Fruit fly (Drosophila melanogaster) whole organism, embryonic: ENCODE results near the gene dgt2.

Experiments used
- CG11093 ChIP-seq: fragments of 200-800 bp; sonication (Bioruptor generic); IDR thresholded peaks from 3 replicates; pipeline ENCODE4 v1.3.6; 2022; ENCODE audit warnings: missing biosample characterization, missing genetic modification characterization
- CG11723 ChIP-seq: fragments of 200-800 bp; sonication (Bioruptor generic); optimal IDR thresholded peaks from 2 replicates; lab custom pipeline; 2017; ENCODE audit warnings: missing biosample characterization, mild to moderate bottlenecking, missing genetic modification characterization
- CG12071 ChIP-seq: fragments of 200-800 bp; sonication (Bioruptor generic); optimal IDR thresholded peaks from 3 replicates; lab custom pipeline; 2018; ENCODE audit warnings: missing biosample characterization, mild to moderate bottlenecking, missing genetic modification characterization
- CG13287 ChIP-seq: fragments of 200-800 bp; sonication (Bioruptor generic); IDR thresholded peaks from 2 replicates; pipeline ENCODE4 v1.3.6; 2022; ENCODE audit warnings: missing biosample characterization, missing genetic modification characterization; ENCODE audit not compliant: partially characterized antibody
- CG15011 ChIP-seq: fragments of 200-800 bp; sonication (Bioruptor generic); optimal IDR thresholded peaks from 3 replicates; lab custom pipeline; 2018; ENCODE audit warnings: missing biosample characterization, mild to moderate bottlenecking, missing genetic modification characterization
- CG15601 ChIP-seq: fragments of 200-800 bp; sonication (Bioruptor generic); optimal IDR thresholded peaks from 3 replicates; lab custom pipeline; 2019; ENCODE audit warnings: missing biosample characterization, mild to moderate bottlenecking, missing genetic modification characterization, moderate library complexity
- CG17568 ChIP-seq: fragments of 200-800 bp; sonication (Bioruptor generic); optimal IDR thresholded peaks from 2 replicates; lab custom pipeline; 2018; ENCODE audit warnings: missing biosample characterization, mild to moderate bottlenecking, missing genetic modification characterization, moderate library complexity
- CG2202 ChIP-seq: fragments of 200-800 bp; sonication (Bioruptor generic); optimal IDR thresholded peaks from 2 replicates; lab custom pipeline; 2018; ENCODE audit warnings: missing biosample characterization, mild to moderate bottlenecking, missing genetic modification characterization
- CG30020 ChIP-seq: fragments of 200-800 bp; optimal IDR thresholded peaks from 2 replicates; lab custom pipeline; 2019; ENCODE audit warnings: missing biosample characterization, mild to moderate bottlenecking, missing genetic modification characterization, moderate library complexity
- CG33213 ChIP-seq: fragments of 200-800 bp; sonication (Bioruptor generic); optimal IDR thresholded peaks from 3 replicates; lab custom pipeline; 2016; ENCODE audit warnings: missing biosample characterization, missing genetic modification characterization
- CG4424 ChIP-seq: fragments of 200-800 bp; sonication (Bioruptor generic); optimal IDR thresholded peaks from 3 replicates; lab custom pipeline; 2016; ENCODE audit warnings: missing biosample characterization, missing genetic modification characterization
- CG4854 ChIP-seq: fragments of 200-800 bp; sonication (Bioruptor generic); optimal IDR thresholded peaks from 2 replicates; lab custom pipeline; 2016; ENCODE audit warnings: missing biosample characterization, missing genetic modification characterization, inconsistent platforms
- CG6254 ChIP-seq: fragments of 200-800 bp; sonication (Bioruptor generic); optimal IDR thresholded peaks from 3 replicates; lab custom pipeline; 2017; ENCODE audit warnings: mild to moderate bottlenecking, missing biosample characterization, missing genetic modification reagents, missing genetic modification characterization
- CG6272 ChIP-seq: fragments of 200-800 bp; sonication (Bioruptor generic); IDR thresholded peaks from 2 replicates; pipeline ENCODE4 v1.3.6; 2022; ENCODE audit warnings: missing biosample characterization, missing genetic modification characterization
- CG7357 ChIP-seq: fragments of 200-800 bp; sonication (Bioruptor generic); IDR thresholded peaks from 3 replicates; pipeline ENCODE4 v1.3.6; 2022; ENCODE audit warnings: missing biosample characterization, missing genetic modification characterization
- CG7372 ChIP-seq: fragments of 200-800 bp; sonication (Bioruptor generic); IDR thresholded peaks from 2 replicates; pipeline ENCODE4 v1.3.6; 2022; ENCODE audit warnings: missing biosample characterization, missing genetic modification characterization
- CG7556 ChIP-seq: fragments of 200-800 bp; sonication (Bioruptor generic); optimal IDR thresholded peaks from 2 replicates; lab custom pipeline; 2017; ENCODE audit warnings: missing biosample characterization, mild to moderate bottlenecking, missing genetic modification characterization
- CG7987 ChIP-seq: fragments of 200-800 bp; sonication (Bioruptor generic); optimal IDR thresholded peaks from 2 replicates; lab custom pipeline; 2018; ENCODE audit warnings: missing biosample characterization, mild to moderate bottlenecking, missing genetic modification characterization, moderate library complexity
- CG8290 ChIP-seq, 3 experiments: fragments of 200-800 bp; sonication (Bioruptor generic); optimal IDR thresholded peaks; 2 replicates each; lab custom pipeline; 2016 to 2019; ENCODE audit warnings: missing biosample characterization in 3 of 3, missing genetic modification characterization in 3 of 3, mild to moderate bottlenecking in 2 of 3, moderate library complexity in 1 of 3
- Deaf1 ChIP-seq: fragments of 200-800 bp; optimal IDR thresholded peaks from 3 replicates; lab custom pipeline; 2019; ENCODE audit warnings: missing biosample characterization, mild to moderate bottlenecking, missing genetic modification characterization, moderate library complexity
- Dfd ChIP-seq, 2 experiments: fragments of >200 bp; optimal IDR thresholded peaks; 2 replicates each; lab custom pipeline; 2017; ENCODE audit warnings: missing biosample characterization in 2 of 2, missing genetic modification characterization in 2 of 2
- Drgx ChIP-seq: fragments of 200-800 bp; sonication (Bioruptor generic); IDR thresholded peaks from 2 replicates; pipeline ENCODE4 v1.3.6; 2022; ENCODE audit warnings: missing biosample characterization, missing genetic modification characterization
- Ets97D ChIP-seq: fragments of 200-800 bp; sonication (Bioruptor generic); optimal IDR thresholded peaks from 3 replicates; lab custom pipeline; 2016; ENCODE audit warnings: missing biosample characterization, missing genetic modification characterization
- H2.0 ChIP-seq: fragments of 200-800 bp; sonication (Bioruptor generic); IDR thresholded peaks from 2 replicates; pipeline ENCODE4 v1.3.6; 2022; ENCODE audit warnings: missing biosample characterization, missing genetic modification characterization
- Hr3 ChIP-seq: fragments of 200-800 bp; sonication (Bioruptor generic); optimal IDR thresholded peaks from 3 replicates; lab custom pipeline; 2016; ENCODE audit warnings: missing biosample characterization, missing genetic modification characterization
- Jarid2 ChIP-seq: fragments of 200-800 bp; sonication (Bioruptor generic); optimal IDR thresholded peaks from 3 replicates; lab custom pipeline; 2017; ENCODE audit warnings: mild to moderate bottlenecking, missing biosample characterization, missing genetic modification reagents, missing genetic modification characterization
- MTF-1 ChIP-seq: fragments of 200-800 bp; sonication (Bioruptor generic); optimal IDR thresholded peaks from 2 replicates; lab custom pipeline; 2018; ENCODE audit warnings: missing biosample characterization, mild to moderate bottlenecking, missing genetic modification characterization, borderline replicate concordance
- PHDP ChIP-seq: fragments of 200-800 bp; sonication (Bioruptor generic); optimal IDR thresholded peaks from 3 replicates; lab custom pipeline; 2018; ENCODE audit warnings: missing biosample characterization, mild to moderate bottlenecking, missing genetic modification characterization, moderate library complexity
- Rfx ChIP-seq: fragments of 200-800 bp; sonication (Bioruptor generic); IDR thresholded peaks from 2 replicates; pipeline ENCODE4 v1.3.6; 2022; ENCODE audit warnings: missing biosample characterization, missing genetic modification characterization
- Sox102F ChIP-seq: fragments of 200-800 bp; sonication (Bioruptor generic); optimal IDR thresholded peaks from 2 replicates; lab custom pipeline; 2018; ENCODE audit warnings: missing biosample characterization, mild to moderate bottlenecking, missing genetic modification characterization, moderate library complexity
- cato ChIP-seq: fragments of 200-800 bp; sonication (Bioruptor generic); optimal IDR thresholded peaks from 2 replicates; lab custom pipeline; 2016; ENCODE audit warnings: missing biosample characterization, missing genetic modification characterization, borderline replicate concordance
- cg ChIP-seq: fragments of 200-800 bp; sonication (Bioruptor generic); optimal IDR thresholded peaks from 3 replicates; lab custom pipeline; 2019; ENCODE audit warnings: missing biosample characterization, mild to moderate bottlenecking, missing genetic modification characterization, moderate library complexity
- ftz-f1 ChIP-seq: fragments of 200-800 bp; sonication (Bioruptor generic); optimal IDR thresholded peaks from 2 replicates; lab custom pipeline; 2016; ENCODE audit warnings: missing biosample characterization, missing genetic modification characterization
- fu2 ChIP-seq: fragments of 200-800 bp; sonication (Bioruptor generic); optimal IDR thresholded peaks from 2 replicates; lab custom pipeline; 2016; ENCODE audit warnings: missing biosample characterization, missing genetic modification characterization
- gt ChIP-seq: fragments of 200-800 bp; sonication (Bioruptor generic); IDR thresholded peaks from 2 replicates; pipeline ENCODE4 v1.3.6; 2022; ENCODE audit warnings: missing biosample characterization, missing genetic modification characterization
- ham ChIP-seq: fragments of 200-800 bp; sonication (Bioruptor generic); IDR thresholded peaks from 2 replicates; pipeline ENCODE4 v1.3.6; 2022; ENCODE audit warnings: missing biosample characterization, missing genetic modification characterization
- klu ChIP-seq: fragments of 200-800 bp; sonication (Bioruptor generic); IDR thresholded peaks from 2 replicates; pipeline ENCODE4 v1.3.6; 2022; ENCODE audit warnings: missing biosample characterization, missing genetic modification characterization
- lmd ChIP-seq: fragments of 200-800 bp; sonication (Bioruptor generic); IDR thresholded peaks from 2 replicates; pipeline ENCODE4 v1.3.6; 2022; ENCODE audit warnings: missing biosample characterization, missing genetic modification characterization
- lola ChIP-seq, 3 experiments: fragments of >200 bp in 2 of 3; fragments of 200-800 bp in 1 of 3; sonication (Bioruptor generic) in 1 of 3; optimal IDR thresholded peaks; 2 replicates each; lab custom pipeline; 2017 to 2019; ENCODE audit warnings: missing biosample characterization in 3 of 3, missing genetic modification characterization in 3 of 3, mild to moderate bottlenecking in 1 of 3, moderate library complexity in 1 of 3
- mam ChIP-seq: fragments of 200-800 bp; sonication (Bioruptor generic); optimal IDR thresholded peaks from 3 replicates; lab custom pipeline; 2016; ENCODE audit warnings: missing biosample characterization, missing genetic modification characterization
- phol ChIP-seq: fragments of 200-800 bp; sonication (Bioruptor generic); optimal IDR thresholded peaks from 3 replicates; lab custom pipeline; 2018; ENCODE audit warnings: missing biosample characterization, mild to moderate bottlenecking, missing genetic modification characterization, moderate library complexity
- sens-2 ChIP-seq: fragments of 200-800 bp; sonication (Bioruptor generic); IDR thresholded peaks from 2 replicates; pipeline ENCODE4 v1.3.6; 2022; ENCODE audit warnings: missing biosample characterization, missing genetic modification characterization
- sima ChIP-seq: fragments of 200-800 bp; sonication (Bioruptor generic); optimal IDR thresholded peaks from 2 replicates; lab custom pipeline; 2016; ENCODE audit warnings: missing biosample characterization, missing genetic modification characterization
- tll ChIP-seq, 2 experiments: fragments of 200-800 bp in 1 of 2; fragments of >200 bp in 1 of 2; sonication (Bioruptor generic) in 1 of 2; optimal IDR thresholded peaks; 2 replicates each; lab custom pipeline; 2017 to 2019; ENCODE audit warnings: missing biosample characterization in 2 of 2, missing genetic modification characterization in 2 of 2, mild to moderate bottlenecking in 1 of 2, moderate library complexity in 1 of 2
- ttk ChIP-seq: fragments of 200-800 bp; sonication (Bioruptor generic); IDR thresholded peaks from 2 replicates; pipeline ENCODE4 v2.1.2; 2022; ENCODE audit warnings: missing biosample characterization, missing genetic modification characterization
- unc-4 ChIP-seq: fragments of 200-800 bp; sonication (Bioruptor generic); IDR thresholded peaks from 2 replicates; pipeline ENCODE4 v1.3.6; 2022; ENCODE audit warnings: missing biosample characterization, missing genetic modification characterization; ENCODE audit not compliant: partially characterized antibody
- unpg ChIP-seq: fragments of 200-800 bp; sonication (Bioruptor generic); optimal IDR thresholded peaks from 3 replicates; lab custom pipeline; 2018; ENCODE audit warnings: missing biosample characterization, mild to moderate bottlenecking, missing genetic modification characterization, moderate library complexity
- zfh1 ChIP-seq: fragments of 200-800 bp; sonication (Bioruptor generic); IDR thresholded peaks from 3 replicates; pipeline ENCODE4 v1.3.6; 2022; ENCODE audit warnings: missing biosample characterization, missing genetic modification characterization

dgt2 gene

dm6 chr2L:12004211-12004979, 14.7 kb downstream of the dgt2 start:
- TF ChIP-seq CG7987 (GFP tag; lab: Kevin White, UChicago): peak; percentile 62
- no peak for TF ChIP-seq ham (GFP tag; lab: Robert Waterston, UW)
- no peak for TF ChIP-seq Deaf1 (tag; lab: Kevin White, UChicago)
- TF ChIP-seq phol (tag; lab: Kevin White, UChicago): peak; percentile 74
- no peak for TF ChIP-seq zfh1 (GFP tag; lab: Robert Waterston, UW)
- no peak for TF ChIP-seq CG30020 (tag; lab: Kevin White, UChicago)
- peak; percentile 88 for TF ChIP-seq CG2202 (tag; lab: Kevin White, UChicago)
- peak; percentile 45 for TF ChIP-seq CG4854 (GFP tag; lab: Kevin White, UChicago)
- TF ChIP-seq CG15601 (tag; lab: Kevin White, UChicago): peak; percentile 88
- peak; percentile 30 for TF ChIP-seq mam
- no peak for TF ChIP-seq Hr3 (GFP tag; lab: Kevin White, UChicago)
- TF ChIP-seq CG6272 (GFP tag; lab: Robert Waterston, UW): no peak
- peak; percentile 73 for TF ChIP-seq CG7556 (GFP tag; lab: Kevin White, UChicago)
- TF ChIP-seq Jarid2 (GFP tag; lab: Kevin White, UChicago): peak; percentile 56
- TF ChIP-seq CG8290 (GFP tag; optimal IDR thresholded peaks at IDR 0.05; lab: Kevin White, UChicago): peak; percentile 78
- TF ChIP-seq CG8290 (tag; optimal IDR thresholded peaks at IDR 0.05; lab: Kevin White, UChicago): peak; percentile 63 to 92
- peak; percentile 70 for TF ChIP-seq unpg (GFP tag; lab: Kevin White, UChicago)
- TF ChIP-seq MTF-1: peak; percentile 75
- peak; percentile 61 for TF ChIP-seq CG12071 (GFP tag; lab: Kevin White, UChicago)
- TF ChIP-seq Sox102F (GFP tag; lab: Kevin White, UChicago): peak; percentile 68
- peak; percentile 58 for TF ChIP-seq CG6254 (GFP tag; lab: Kevin White, UChicago)
- no peak for TF ChIP-seq lmd (GFP tag; lab: Robert Waterston, UW)
- TF ChIP-seq CG11093 (GFP tag; lab: Robert Waterston, UW): no peak
- TF ChIP-seq CG17568 (GFP tag; lab: Kevin White, UChicago): peak; percentile 94
- TF ChIP-seq tll (GFP tag; optimal IDR thresholded peaks at IDR 0.05; lab: Kevin White, UChicago): no peak
- TF ChIP-seq Dfd (GFP tag; optimal IDR thresholded peaks at IDR 0.05; lab: Kevin White, UChicago): no peak
- TF ChIP-seq CG13287 (GFP tag; lab: Robert Waterston, UW): no peak
- no peak for TF ChIP-seq CG7372
- TF ChIP-seq unc-4 (GFP tag; lab: Robert Waterston, UW): no peak
- peak; percentile 41 for TF ChIP-seq CG4424
- peak; percentile 32 for TF ChIP-seq Ets97D (GFP tag; lab: Kevin White, UChicago)
- peak; percentile 63 for TF ChIP-seq cato (GFP tag; lab: Kevin White, UChicago)
- TF ChIP-seq H2.0 (GFP tag; lab: Robert Waterston, UW): no peak
- TF ChIP-seq Drgx: no peak
- peak; percentile 49 for TF ChIP-seq CG33213
- TF ChIP-seq PHDP (tag; lab: Kevin White, UChicago): peak; percentile 80
- peak in 1 of 3 experiments; percentile 73 for TF ChIP-seq lola (GFP tag; optimal IDR thresholded peaks at IDR 0.05; lab: Kevin White, UChicago)
- 0 out of 3 replicates have a peak, but pooled peaks have one; percentile 7 for TF ChIP-seq CG7357 (GFP tag; lab: Robert Waterston, UW)
- peak; percentile 55 for TF ChIP-seq CG15011 (GFP tag; lab: Kevin White, UChicago)
- TF ChIP-seq sens-2: no peak
- TF ChIP-seq fu2 (GFP tag; lab: Kevin White, UChicago): no peak
- TF ChIP-seq CG11723: peak; percentile 78
- no peak for TF ChIP-seq gt (GFP tag; lab: Robert Waterston, UW)
- peak; percentile 39 for TF ChIP-seq sima (GFP tag; lab: Kevin White, UChicago)
- TF ChIP-seq ftz-f1 (GFP tag; lab: Kevin White, UChicago): peak; percentile 97
- TF ChIP-seq cg (GFP tag; lab: Kevin White, UChicago): peak; percentile 60
- no peak for TF ChIP-seq Rfx (GFP tag; lab: Robert Waterston, UW)
- no peak for TF ChIP-seq ttk (GFP tag; lab: Robert Waterston, UW)
- no peak for TF ChIP-seq klu (GFP tag; lab: Robert Waterston, UW)
